Fruit fly (Drosophila melanogaster) whole organism, embryonic: ENCODE data around the gene fru.
A peak's percentile ranks its signal among the peaks of the same experiment; 100 is the strongest.

Source experiments
- Blimp-1 ChIP-seq: fragments of 200-800 bp; sonication (Bioruptor generic); optimal IDR thresholded peaks from 3 replicates; lab custom pipeline; 2018; ENCODE audit warnings: missing biosample characterization, missing genetic modification characterization, mild to moderate bottlenecking, moderate library complexity, missing genetic modification reagents
- CG10462 ChIP-seq: fragments of 200-800 bp; sonication (Bioruptor generic); optimal IDR thresholded peaks from 2 replicates; lab custom pipeline; 2016; ENCODE audit warnings: missing biosample characterization, missing genetic modification characterization
- CG10979 ChIP-seq: fragments of 200-800 bp; sonication (Bioruptor generic); optimal IDR thresholded peaks from 2 replicates; lab custom pipeline; 2018; ENCODE audit warnings: missing biosample characterization, mild to moderate bottlenecking, missing genetic modification characterization, moderate library complexity
- CG12744 ChIP-seq: fragments of 200-800 bp; sonication (Bioruptor generic); optimal IDR thresholded peaks from 2 replicates; lab custom pipeline; 2016; ENCODE audit warnings: missing biosample characterization, missing genetic modification characterization
- CG13287 ChIP-seq: fragments of 200-800 bp; sonication (Bioruptor generic); IDR thresholded peaks from 2 replicates; pipeline ENCODE4 v1.3.6; 2022; ENCODE audit warnings: missing biosample characterization, missing genetic modification characterization; ENCODE audit not compliant: partially characterized antibody
- CG14667 ChIP-seq: fragments of 200-800 bp; sonication (Bioruptor generic); IDR thresholded peaks from 2 replicates; pipeline ENCODE4 v1.3.6; 2022; ENCODE audit warnings: missing biosample characterization, missing genetic modification characterization
- CG14710 ChIP-seq: fragments of 200-800 bp; sonication (Bioruptor generic); optimal IDR thresholded peaks from 3 replicates; lab custom pipeline; 2019; ENCODE audit warnings: missing biosample characterization, mild to moderate bottlenecking, missing genetic modification characterization, moderate library complexity
- CG1529 ChIP-seq: fragments of 200-800 bp; sonication (Bioruptor generic); optimal IDR thresholded peaks from 3 replicates; lab custom pipeline; 2018; ENCODE audit warnings: missing biosample characterization, missing genetic modification characterization
- CG1603 ChIP-seq: fragments of 200-800 bp; sonication (Bioruptor generic); optimal IDR thresholded peaks from 2 replicates; lab custom pipeline; 2019; ENCODE audit warnings: missing biosample characterization, mild to moderate bottlenecking, missing genetic modification characterization, moderate library complexity
- CG16813 ChIP-seq: fragments of 200-800 bp; sonication (Bioruptor generic); IDR thresholded peaks from 3 replicates; pipeline ENCODE4 v1.3.6; 2022; ENCODE audit warnings: missing biosample characterization, missing genetic modification characterization; ENCODE audit not compliant: partially characterized antibody
- CG2889 ChIP-seq: fragments of 200-800 bp; sonication (Bioruptor generic); IDR thresholded peaks from 3 replicates; pipeline ENCODE4 v1.3.6; 2022; ENCODE audit warnings: missing biosample characterization, missing genetic modification characterization
- CG31365 ChIP-seq: fragments of 200-800 bp; sonication (Bioruptor generic); optimal IDR thresholded peaks from 2 replicates; lab custom pipeline; 2018; ENCODE audit warnings: missing biosample characterization, mild to moderate bottlenecking, missing genetic modification characterization
- CG3163 ChIP-seq: fragments of 200-800 bp; sonication (Bioruptor generic); optimal IDR thresholded peaks from 3 replicates; lab custom pipeline; 2016; ENCODE audit warnings: missing biosample characterization, missing genetic modification characterization
- CG32532 ChIP-seq: fragments of 200-800 bp; sonication (Bioruptor generic); IDR thresholded peaks from 2 replicates; pipeline ENCODE4 v1.3.6; 2022; ENCODE audit warnings: missing biosample characterization, missing genetic modification characterization
- CG34376 ChIP-seq: fragments of 200-800 bp; sonication (Bioruptor generic); optimal IDR thresholded peaks from 2 replicates; lab custom pipeline; 2018; ENCODE audit warnings: missing biosample characterization, mild to moderate bottlenecking, missing genetic modification characterization
- CG5180 ChIP-seq: fragments of 200-800 bp; sonication (Bioruptor generic); optimal IDR thresholded peaks from 3 replicates; lab custom pipeline; 2017; ENCODE audit warnings: missing biosample characterization, missing genetic modification characterization, mild to moderate bottlenecking, moderate library complexity, missing genetic modification reagents
- CG5245 ChIP-seq: fragments of 200-800 bp; sonication (Bioruptor generic); optimal IDR thresholded peaks from 3 replicates; lab custom pipeline; 2016; ENCODE audit warnings: missing biosample characterization, missing genetic modification characterization
- CG6791 ChIP-seq: fragments of 200-800 bp; sonication (Bioruptor generic); IDR thresholded peaks from 3 replicates; pipeline ENCODE4 v1.3.6; 2022; ENCODE audit warnings: missing biosample characterization, missing genetic modification characterization; ENCODE audit not compliant: partially characterized antibody
- CG6813 ChIP-seq: fragments of 200-800 bp; sonication (Bioruptor generic); optimal IDR thresholded peaks from 2 replicates; lab custom pipeline; 2017; ENCODE audit warnings: missing biosample characterization, missing genetic modification characterization, mild to moderate bottlenecking, moderate library complexity, missing genetic modification reagents
- CG7556 ChIP-seq: fragments of 200-800 bp; sonication (Bioruptor generic); optimal IDR thresholded peaks from 2 replicates; lab custom pipeline; 2017; ENCODE audit warnings: missing biosample characterization, mild to moderate bottlenecking, missing genetic modification characterization
- CG9876 ChIP-seq: fragments of 200-800 bp; sonication (Bioruptor generic); optimal IDR thresholded peaks from 2 replicates; lab custom pipeline; 2016; ENCODE audit warnings: missing biosample characterization, missing genetic modification characterization
- D19B ChIP-seq: fragments of 200-800 bp; sonication (Bioruptor generic); optimal IDR thresholded peaks from 2 replicates; lab custom pipeline; 2017; ENCODE audit warnings: missing biosample characterization, mild to moderate bottlenecking, missing genetic modification characterization
- Doc3 ChIP-seq: fragments of 200-800 bp; sonication (Bioruptor generic); IDR thresholded peaks from 3 replicates; pipeline ENCODE4 v1.3.6; 2022; ENCODE audit warnings: missing biosample characterization, missing genetic modification characterization; ENCODE audit not compliant: partially characterized antibody
- Dref ChIP-seq: fragments of 200-800 bp; sonication (Bioruptor generic); IDR thresholded peaks from 2 replicates; pipeline ENCODE4 v1.3.6; 2022; ENCODE audit warnings: missing biosample characterization, missing genetic modification characterization
- Ets97D ChIP-seq: fragments of 200-800 bp; sonication (Bioruptor generic); optimal IDR thresholded peaks from 3 replicates; lab custom pipeline; 2016; ENCODE audit warnings: missing biosample characterization, missing genetic modification characterization
- Fer2 ChIP-seq: fragments of 200-800 bp; sonication (Bioruptor generic); optimal IDR thresholded peaks from 2 replicates; lab custom pipeline; 2018; ENCODE audit warnings: missing biosample characterization, mild to moderate bottlenecking, missing genetic modification characterization, moderate library complexity
- HLH4C ChIP-seq: fragments of 200-800 bp; sonication (Bioruptor generic); IDR thresholded peaks from 3 replicates; pipeline ENCODE4 v1.3.6; 2022; ENCODE audit warnings: missing biosample characterization, missing genetic modification characterization; ENCODE audit not compliant: partially characterized antibody
- Lim3 ChIP-seq: fragments of 200-800 bp; sonication (Bioruptor generic); IDR thresholded peaks from 2 replicates; pipeline ENCODE4 v1.3.6; 2022; ENCODE audit warnings: missing biosample characterization, missing genetic modification characterization
- MESR4 ChIP-seq: fragments of 200-800 bp; sonication (Bioruptor generic); optimal IDR thresholded peaks from 2 replicates; lab custom pipeline; 2018; ENCODE audit warnings: missing biosample characterization, mild to moderate bottlenecking, missing genetic modification characterization, moderate library complexity
- Mad ChIP-seq: fragments of 200-800 bp; sonication (Bioruptor generic); optimal IDR thresholded peaks from 2 replicates; lab custom pipeline; 2016; ENCODE audit warnings: missing biosample characterization, missing genetic modification characterization
- PHDP ChIP-seq: fragments of 200-800 bp; sonication (Bioruptor generic); optimal IDR thresholded peaks from 3 replicates; lab custom pipeline; 2018; ENCODE audit warnings: missing biosample characterization, mild to moderate bottlenecking, missing genetic modification characterization, moderate library complexity
- Sox100B ChIP-seq: fragments of 200-800 bp; sonication (Bioruptor generic); optimal IDR thresholded peaks from 3 replicates; lab custom pipeline; 2018; ENCODE audit warnings: missing biosample characterization, mild to moderate bottlenecking, missing genetic modification characterization
- Xrp1 ChIP-seq: fragments of 200-800 bp; sonication (Bioruptor generic); IDR thresholded peaks from 2 replicates; pipeline ENCODE4 v1.3.6; 2022; ENCODE audit warnings: missing biosample characterization, missing genetic modification characterization
- ash1 ChIP-seq: fragments of 200-800 bp; sonication (Bioruptor generic); optimal IDR thresholded peaks from 2 replicates; lab custom pipeline; 2018; ENCODE audit warnings: missing biosample characterization, mild to moderate bottlenecking, missing genetic modification characterization
- bowl ChIP-seq: fragments of 200-800 bp; sonication (Bioruptor generic); IDR thresholded peaks from 2 replicates; pipeline ENCODE4 v1.3.6; 2022; ENCODE audit warnings: missing biosample characterization, missing genetic modification characterization
- cwo ChIP-seq: fragments of 200-800 bp; sonication (Bioruptor generic); optimal IDR thresholded peaks from 3 replicates; lab custom pipeline; 2017; ENCODE audit warnings: missing biosample characterization, missing genetic modification characterization, mild to moderate bottlenecking, moderate library complexity, missing genetic modification reagents
- gcm2 ChIP-seq: fragments of 200-800 bp; sonication (Bioruptor generic); optimal IDR thresholded peaks from 2 replicates; lab custom pipeline; 2016; ENCODE audit warnings: missing biosample characterization, missing genetic modification characterization
- gfzf ChIP-seq: fragments of 200-800 bp; sonication (Bioruptor generic); optimal IDR thresholded peaks from 2 replicates; lab custom pipeline; 2016; ENCODE audit warnings: missing biosample characterization, mild to moderate bottlenecking, missing genetic modification characterization, moderate library complexity
- hkb ChIP-seq, 2 experiments: fragments of 200-800 bp in 1 of 2; fragments of >200 bp in 1 of 2; sonication (Bioruptor generic) in 1 of 2; IDR thresholded peaks in 1 of 2; optimal IDR thresholded peaks in 1 of 2; 2 replicates each; pipeline versions ENCODE4 v1.3.6 to Lab custom; 2017 to 2022; ENCODE audit warnings: missing biosample characterization in 1 of 2, missing genetic modification characterization in 1 of 2
- ind ChIP-seq: fragments of 200-800 bp; sonication (Bioruptor generic); optimal IDR thresholded peaks from 3 replicates; lab custom pipeline; 2016; ENCODE audit warnings: missing biosample characterization, missing genetic modification characterization
- p53 ChIP-seq: fragments of 200-800 bp; sonication (Bioruptor generic); optimal IDR thresholded peaks from 2 replicates; lab custom pipeline; 2016; ENCODE audit warnings: missing biosample characterization, missing genetic modification characterization
- run ChIP-seq: fragments of 200-800 bp; sonication (Bioruptor generic); optimal IDR thresholded peaks from 3 replicates; lab custom pipeline; 2018; ENCODE audit warnings: missing biosample characterization, mild to moderate bottlenecking, missing genetic modification characterization
- slbo ChIP-seq: fragments of 200-800 bp; sonication (Bioruptor generic); IDR thresholded peaks from 2 replicates; pipeline ENCODE4 v1.3.6; 2022; ENCODE audit warnings: missing biosample characterization, missing genetic modification characterization
- sna ChIP-seq: fragments of 200-800 bp; sonication (Bioruptor generic); IDR thresholded peaks from 2 replicates; pipeline ENCODE4 v1.3.6; 2022; ENCODE audit warnings: missing biosample characterization, missing genetic modification characterization; ENCODE audit not compliant: partially characterized antibody
- stwl ChIP-seq: fragments of 200-800 bp; sonication (Bioruptor generic); optimal IDR thresholded peaks from 3 replicates; lab custom pipeline; 2018; ENCODE audit warnings: missing biosample characterization, mild to moderate bottlenecking, missing genetic modification characterization, moderate library complexity
- tgo ChIP-seq: fragments of 200-800 bp; sonication (Bioruptor generic); IDR thresholded peaks from 3 replicates; pipeline ENCODE4 v1.3.6; 2022; ENCODE audit warnings: missing biosample characterization, missing genetic modification characterization
- wor ChIP-seq: fragments of 200-800 bp; sonication (Bioruptor generic); IDR thresholded peaks from 2 replicates; pipeline ENCODE4 v1.3.6; 2022; ENCODE audit warnings: missing biosample characterization, missing genetic modification characterization
- zfh2 ChIP-seq: fragments of 200-800 bp; sonication (Bioruptor generic); optimal IDR thresholded peaks from 2 replicates; lab custom pipeline; 2016; ENCODE audit warnings: missing biosample characterization, missing genetic modification characterization

fru gene

DNA sequence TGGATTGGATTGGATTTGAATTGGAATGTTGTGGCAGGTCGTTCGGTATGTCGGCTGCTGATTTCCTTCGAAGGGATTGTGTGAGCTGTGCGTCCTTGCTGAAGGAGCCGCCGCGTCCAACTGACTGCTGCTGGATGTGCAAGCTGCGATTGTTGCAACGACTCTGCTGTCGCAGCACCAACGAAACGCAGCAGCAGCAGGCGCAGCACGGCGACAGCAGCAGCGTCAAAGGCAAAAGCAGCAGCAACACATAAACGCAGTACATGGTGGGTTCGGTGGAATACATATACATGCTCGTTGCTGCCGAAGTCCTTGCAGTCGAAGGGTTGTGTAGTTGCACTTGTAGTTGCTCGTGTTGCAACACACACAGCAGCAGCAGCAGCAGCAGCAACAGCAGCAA is at the start of gene fru:
Gene fru (minus strand): TSS at position 101 of the 400 bp plus-strand sequence.
- TF ChIP-seq Xrp1: no peak
- no peak for TF ChIP-seq PHDP (tag; lab: Kevin White, UChicago)
- TF ChIP-seq CG12744 (GFP tag; lab: Kevin White, UChicago): no peak
- TF ChIP-seq CG3163 (GFP tag; lab: Kevin White, UChicago): no peak

DNA sequence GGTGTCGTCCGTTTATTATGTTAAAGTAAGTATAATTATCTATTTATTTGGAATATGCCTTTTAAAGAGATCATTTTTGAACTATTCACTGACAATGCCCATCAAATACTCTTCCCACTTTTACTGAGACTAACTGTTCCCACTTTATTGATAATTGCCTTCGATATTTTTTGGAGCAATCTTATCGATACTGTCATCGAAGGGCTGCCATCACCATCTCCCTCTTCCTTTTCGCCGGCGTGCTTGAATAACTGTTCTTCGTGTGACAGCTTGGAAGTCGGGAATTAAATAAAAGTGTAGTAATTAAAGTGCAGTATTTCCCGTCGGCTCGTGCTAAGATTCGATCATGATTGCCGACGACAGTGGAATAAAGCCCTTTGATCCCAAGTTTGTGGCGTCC is 45.4 kb upstream of the fru start, which contains the start of gene qin:
Gene qin (plus strand): TSS at position 274 of the 400 bp plus-strand sequence.
- TF ChIP-seq gfzf (GFP tag; lab: Kevin White, UChicago) (no peak), gcm2 (GFP tag; lab: Kevin White, UChicago) (no peak), ash1 (no peak), ind (GFP tag; lab: Kevin White, UChicago) (no peak), cwo (GFP tag; lab: Kevin White, UChicago) (no peak), PHDP (tag; lab: Kevin White, UChicago) (no peak), Sox100B (GFP tag; lab: Kevin White, UChicago) (no peak), CG34376 (GFP tag; lab: Kevin White, UChicago) (no peak), CG10979 (tag; lab: Kevin White, UChicago) (no peak), CG13287 (GFP tag; lab: Robert Waterston, UW) (peak; percentile 43; the same call in 1 of the 2 replicates), CG6791 (GFP tag; lab: Robert Waterston, UW) (0 out of 3 replicates have a peak, but pooled peaks have one; percentile 50), Lim3 (GFP tag; lab: Robert Waterston, UW) (no peak), CG5245 (no peak), wor (GFP tag; lab: Robert Waterston, UW) (no peak), run (tag; lab: Kevin White, UChicago) (no peak), Dref (GFP tag; lab: Robert Waterston, UW) (peak; percentile 49), CG6813 (no peak), Mad (GFP tag; lab: Kevin White, UChicago) (no peak), Ets97D (GFP tag; lab: Kevin White, UChicago) (no peak), CG1603 (no peak), D19B (GFP tag; lab: Kevin White, UChicago) (no peak), CG5180 (no peak), CG2889 (GFP tag; lab: Robert Waterston, UW) (no peak), CG7556 (GFP tag; lab: Kevin White, UChicago) (no peak), Blimp-1 (GFP tag; lab: Kevin White, UChicago) (no peak), CG16813 (GFP tag; lab: Robert Waterston, UW) (peak; percentile 51; the same call in 1 of the 3 replicates), MESR4 (GFP tag; lab: Kevin White, UChicago) (no peak), CG14710 (tag; lab: Kevin White, UChicago) (no peak), zfh2 (GFP tag; lab: Kevin White, UChicago) (no peak), HLH4C (GFP tag; lab: Robert Waterston, UW) (no peak; the same call in 2 of the 3 replicates), slbo (GFP tag; lab: Robert Waterston, UW) (no peak), bowl (GFP tag; lab: Robert Waterston, UW) (no peak), Fer2 (tag; lab: Kevin White, UChicago) (no peak), p53 (no peak), hkb (optimal IDR thresholded peaks at IDR 0.05; lab: Kevin White, UChicago) (no peak), hkb (GFP tag; IDR thresholded peaks at IDR 0.05; lab: Robert Waterston, UW) (no peak), CG31365 (tag; lab: Kevin White, UChicago) (no peak), CG32532 (GFP tag; lab: Robert Waterston, UW) (no peak), Doc3 (GFP tag; lab: Robert Waterston, UW) (0 out of 3 replicates have a peak, but pooled peaks have one; percentile 28), CG10462 (GFP tag; lab: Kevin White, UChicago) (no peak), stwl (tag; lab: Kevin White, UChicago) (peak; percentile 99), CG9876 (GFP tag; lab: Kevin White, UChicago) (no peak), tgo (no peak), CG14667 (GFP tag; lab: Robert Waterston, UW) (no peak), CG1529 (GFP tag; lab: Kevin White, UChicago) (no peak), sna (GFP tag; lab: Robert Waterston, UW) (peak; percentile 42; the same call in 1 of the 2 replicates)
